Fruit fly (Drosophila melanogaster) whole organism, adult: ENCODE results near the gene CG9926.

Experiments
- CG11617 ChIP-seq: fragments of 200-800 bp; sonication (Bioruptor generic); optimal IDR thresholded peaks from 2 replicates; lab custom pipeline; 2017; ENCODE audit warnings: mild to moderate bottlenecking, missing biosample characterization, missing genetic modification reagents, missing genetic modification characterization
- CG5204 ChIP-seq: fragments of 200-800 bp; sonication (Bioruptor generic); optimal IDR thresholded peaks from 2 replicates; lab custom pipeline; 2016; ENCODE audit warnings: missing biosample characterization, missing genetic modification characterization
- CG7045 ChIP-seq: fragments of 200-800 bp; sonication (Bioruptor generic); optimal IDR thresholded peaks from 2 replicates; lab custom pipeline; 2017; ENCODE audit warnings: missing biosample characterization, mild to moderate bottlenecking, missing genetic modification characterization
- bab1 ChIP-seq: fragments of 200-800 bp; sonication (Bioruptor generic); optimal IDR thresholded peaks from 3 replicates; lab custom pipeline; 2019; ENCODE audit warnings: missing biosample characterization, mild to moderate bottlenecking, missing genetic modification characterization, moderate library complexity
- cic ChIP-seq: fragments of 200-800 bp; sonication (Bioruptor generic); optimal IDR thresholded peaks from 2 replicates; lab custom pipeline; 2017; ENCODE audit warnings: missing biosample characterization, mild to moderate bottlenecking, missing genetic modification characterization, moderate library complexity
- kay ChIP-seq: fragments of 200-800 bp; sonication (Bioruptor generic); peaks from one replicate; lab custom pipeline; 2016; ENCODE audit warnings: missing biosample characterization, missing genetic modification characterization, borderline replicate concordance
- ovo ChIP-seq: fragments of 200-800 bp; sonication (Bioruptor generic); optimal IDR thresholded peaks from 2 replicates; lab custom pipeline; 2016; ENCODE audit warnings: missing biosample characterization, missing genetic modification characterization
- toe ChIP-seq: fragments of 200-800 bp; sonication (Bioruptor generic); optimal IDR thresholded peaks from 2 replicates; lab custom pipeline; 2016; ENCODE audit warnings: missing biosample characterization, missing genetic modification characterization

DNA sequence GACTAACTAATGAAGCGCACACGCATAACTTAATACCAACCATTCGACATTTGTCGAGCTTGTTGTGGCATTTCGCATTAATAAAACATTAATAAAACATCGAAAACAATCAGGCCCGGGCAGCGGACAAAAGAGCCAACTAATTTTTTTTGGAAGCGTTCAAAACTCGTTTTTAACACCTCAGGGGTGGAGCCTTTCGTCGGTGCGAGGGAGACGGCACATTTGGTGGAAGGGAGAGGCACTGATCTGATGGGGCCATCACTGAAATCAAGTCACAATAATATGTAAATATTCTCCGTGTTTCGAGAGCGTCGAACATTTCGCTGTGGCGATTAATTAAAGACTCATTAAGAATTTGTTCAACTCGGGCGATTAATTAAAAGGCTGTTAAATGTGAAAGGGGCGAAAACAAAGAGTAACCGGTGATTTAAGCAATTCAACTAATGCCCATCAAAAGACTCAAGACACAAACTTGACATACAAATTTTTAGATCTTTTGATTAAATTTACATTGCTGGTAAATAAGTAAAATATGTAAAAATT is 5.9 kb upstream of the CG9926 start:
- TF ChIP-seq toe (GFP tag; lab: Kevin White, UChicago) (no peak), CG5204 (GFP tag; lab: Kevin White, UChicago) (no peak), CG7045 (no peak), kay (no peak), ovo (GFP tag; lab: Kevin White, UChicago) (no peak), cic (GFP tag; lab: Kevin White, UChicago) (no peak), bab1 (no peak), CG11617 (GFP tag; lab: Kevin White, UChicago) (no peak)
